Fruit fly (Drosophila melanogaster): ENCODE data around the gene Gr10a.

Gene Gr10a

DNA sequence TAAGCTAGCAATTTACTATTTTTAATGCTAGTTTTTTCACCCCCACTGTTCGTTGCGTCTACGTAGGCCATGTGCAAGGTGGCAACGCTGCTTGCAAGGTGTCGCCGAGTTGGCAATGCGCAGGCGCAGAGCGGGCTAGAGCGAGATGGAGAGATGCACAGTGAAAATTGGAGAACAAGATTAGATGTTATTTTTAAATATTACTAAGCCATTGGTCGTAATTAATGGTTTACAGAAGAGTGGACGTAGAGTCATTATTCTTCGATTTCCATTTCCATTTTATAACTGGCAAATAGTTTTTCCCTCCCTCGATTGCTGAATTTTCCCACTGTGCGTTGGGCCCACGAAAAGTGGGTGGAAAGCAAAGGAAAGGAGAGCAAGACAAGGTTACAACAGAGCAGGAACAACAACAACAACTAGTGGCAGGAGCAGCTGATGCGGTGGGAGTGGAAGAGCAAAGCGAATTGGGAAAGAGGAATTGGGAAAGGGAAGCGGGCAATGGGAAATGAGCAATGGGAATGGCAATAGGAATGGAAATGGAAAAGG, 35.7 kb upstream of the Gr10a start (continued):
- TF ChIP-seq gce (GFP tag; IDR thresholded peaks at IDR 0.05): peak; percentile 85
- TF ChIP-seq CG17912 (GFP tag; optimal IDR thresholded peaks at IDR 0.05): no peak
- peak; percentile 45 for TF ChIP-seq Ravus (GFP tag; IDR thresholded peaks at IDR 0.05)
- peak; percentile 56 for TF ChIP-seq CG4854 (GFP tag; optimal IDR thresholded peaks at IDR 0.05)
- peak; percentile 51 for TF ChIP-seq shn (GFP tag; optimal IDR thresholded peaks at IDR 0.05)
- TF ChIP-seq Ada2b (GFP tag; IDR thresholded peaks at IDR 0.05): peak; percentile 86
- peak; percentile 65 for TF ChIP-seq eyg (GFP tag; optimal IDR thresholded peaks at IDR 0.05)
- TF ChIP-seq Bdp1 (GFP tag; optimal IDR thresholded peaks at IDR 0.05): peak; percentile 53
- TF ChIP-seq H15 (GFP tag; IDR thresholded peaks at IDR 0.05): peak; percentile 86
- no peak for TF ChIP-seq CG10462 (GFP tag; optimal IDR thresholded peaks at IDR 0.05)
- peak; percentile 37 for TF ChIP-seq CG8290 (GFP tag; optimal IDR thresholded peaks at IDR 0.05)
- TF ChIP-seq CG8290 (tag; optimal IDR thresholded peaks at IDR 0.05): peak in 1 of 2 experiments; percentile 90
- TF ChIP-seq h (optimal IDR thresholded peaks at IDR 0.05): no peak
- TF ChIP-seq Dip2 (GFP tag; IDR thresholded peaks at IDR 0.05): no peak
- TF ChIP-seq sd (tag; optimal IDR thresholded peaks at IDR 0.05): peak; percentile 32
- peak; percentile 68 for TF ChIP-seq CG33213 (GFP tag; optimal IDR thresholded peaks at IDR 0.05)
- TF ChIP-seq CG7963 (GFP tag; IDR thresholded peaks at IDR 0.05; ENCODE audit: partially characterized antibody): no peak
- no peak for TF ChIP-seq lov (optimal IDR thresholded peaks at IDR 0.05)
- TF ChIP-seq lov (GFP tag; IDR thresholded peaks at IDR 0.05): peak; percentile 68; the same call in 2 of the 3 replicates
- 0 out of 2 replicates have a peak, but pooled peaks have one; percentile 37 for TF ChIP-seq bbx (GFP tag; IDR thresholded peaks at IDR 0.05; ENCODE audit: partially characterized antibody)
- peak; percentile 32 for TF ChIP-seq Myb (GFP tag; optimal IDR thresholded peaks at IDR 0.05)
- peak; percentile 62 for TF ChIP-seq en (GFP tag; optimal IDR thresholded peaks at IDR 0.05)
- peak; percentile 78 for TF ChIP-seq psq (GFP tag; optimal IDR thresholded peaks at IDR 0.05)
- peak; percentile 37 for TF ChIP-seq nerfin-1 (tag; optimal IDR thresholded peaks at IDR 0.05)
- peak; percentile 75 for TF ChIP-seq pb (GFP tag; optimal IDR thresholded peaks at IDR 0.05)
- no peak for TF ChIP-seq CG2116 (GFP tag; optimal IDR thresholded peaks at IDR 0.05)
- TF ChIP-seq sima (GFP tag; optimal IDR thresholded peaks at IDR 0.05): peak; percentile 43
- TF ChIP-seq Lhr (GFP tag; optimal IDR thresholded peaks at IDR 0.05): peak; percentile 22
- peak; percentile 64 for TF ChIP-seq CG18476 (GFP tag; optimal IDR thresholded peaks at IDR 0.05)
- peak; percentile 76 for TF ChIP-seq CG9727 (GFP tag; optimal IDR thresholded peaks at IDR 0.05)
- TF ChIP-seq CG11398 (GFP tag; optimal IDR thresholded peaks at IDR 0.05): peak; percentile 16
- TF ChIP-seq gro (GFP tag; optimal IDR thresholded peaks at IDR 0.05): peak; percentile 83
- peak; percentile 65 for TF ChIP-seq CG9215 (GFP tag; IDR thresholded peaks at IDR 0.05)
- TF ChIP-seq Atf-2 (GFP tag; optimal IDR thresholded peaks at IDR 0.05): peak; percentile 35
- TF ChIP-seq row (GFP tag; IDR thresholded peaks at IDR 0.05): peak; percentile 87
- no peak for TF ChIP-seq mirr (GFP tag; optimal IDR thresholded peaks at IDR 0.05)
- TF ChIP-seq CTCF (GFP tag; optimal IDR thresholded peaks at IDR 0.05): no peak
- no peak for TF ChIP-seq Kr (GFP tag; optimal IDR thresholded peaks at IDR 0.05)
- TF ChIP-seq Neu2 (GFP tag; optimal IDR thresholded peaks at IDR 0.05; ENCODE audit: borderline replicate concordance): no peak
- peak; percentile 81 for TF ChIP-seq pum (GFP tag; optimal IDR thresholded peaks at IDR 0.05)
- TF ChIP-seq kni (GFP tag; optimal IDR thresholded peaks at IDR 0.05): no peak
- TF ChIP-seq CG17186 (GFP tag; optimal IDR thresholded peaks at IDR 0.05): peak; percentile 44
- peak; percentile 77 for TF ChIP-seq CG4404 (GFP tag; IDR thresholded peaks at IDR 0.05)
- TF ChIP-seq dati (GFP tag; IDR thresholded peaks at IDR 0.05): peak; percentile 64; the same call in 1 of the 2 replicates
- TF ChIP-seq CG34422 (GFP tag; IDR thresholded peaks at IDR 0.05): peak; percentile 88
- TF ChIP-seq CG9876 (GFP tag; optimal IDR thresholded peaks at IDR 0.05): no peak
- peak; percentile 68 for TF ChIP-seq NK7.1 (GFP tag; optimal IDR thresholded peaks at IDR 0.05)
- peak; percentile 14 for TF ChIP-seq pzg (GFP tag; optimal IDR thresholded peaks at IDR 0.05)
- no peak for TF ChIP-seq Sry-δ (GFP tag; optimal IDR thresholded peaks at IDR 0.05)
- no peak for TF ChIP-seq p53 (GFP tag; optimal IDR thresholded peaks at IDR 0.05)
- peak; percentile 66 for TF ChIP-seq oc (tag; optimal IDR thresholded peaks at IDR 0.05)
- TF ChIP-seq Xbp1 (GFP tag; optimal IDR thresholded peaks at IDR 0.05): peak; percentile 76
- TF ChIP-seq sr (GFP tag; IDR thresholded peaks at IDR 0.05): peak; percentile 75
